Worm (Caenorhabditis elegans): ENCODE data around the gene gfrp-1.

gfrp-1 gene

ce11 chrIV:204998-205397 lies 1.6 kb downstream of the gfrp-1 start, which contains the start of gene coa-1:
coa-1 (plus strand) TSS chrIV:205298.
- no peak for TF ChIP-seq ztf-29 (GFP tag; IDR thresholded peaks at IDR 0.05)
- no peak for TF ChIP-seq med-1 (GFP tag; optimal IDR thresholded peaks at IDR 0.05; ENCODE audit: insufficient read depth)
- no peak for TF ChIP-seq T22C8.4 (GFP tag; IDR thresholded peaks at IDR 0.05)
- no peak for TF ChIP-seq klf-2 (GFP tag; conservative IDR thresholded peaks at IDR 0.05)
- TF ChIP-seq ztf-23 (GFP tag; IDR thresholded peaks at IDR 0.05), result no peak
- TF ChIP-seq cog-1 (tag; optimal IDR thresholded peaks at IDR 0.05), result no peak
- no peak for TF ChIP-seq flt-1 (GFP tag; IDR thresholded peaks at IDR 0.05)
- TF ChIP-seq ref-1 (GFP tag; conservative IDR thresholded peaks at IDR 0.05), result no peak
- TF ChIP-seq tab-1 (GFP tag; IDR thresholded peaks at IDR 0.05), result no peak

DNA sequence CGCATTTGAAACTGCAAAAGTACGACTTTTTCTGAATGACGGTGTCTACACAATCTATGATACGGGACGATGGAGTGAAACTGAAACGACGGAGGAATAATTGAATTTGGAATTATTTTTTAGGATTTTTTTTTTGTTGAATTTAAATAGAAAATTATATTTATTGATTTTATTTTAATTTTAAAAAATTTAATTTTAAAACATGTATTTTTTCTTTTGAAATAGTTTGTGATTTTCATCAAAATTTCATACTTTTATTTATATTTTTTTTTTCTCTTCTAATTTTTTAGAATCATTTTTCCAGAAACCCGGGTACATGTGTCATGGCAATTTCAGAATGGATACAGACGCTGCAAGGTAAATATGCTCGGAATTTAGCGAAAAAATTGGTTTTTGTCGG lies 4.5 kb downstream of the gfrp-1 start, which contains the start of gene Y38C1AA.1:
Gene Y38C1AA.1 (plus strand): TSS at position 301 of the 400 bp plus-strand sequence.
- no peak for TF ChIP-seq flt-1 (GFP tag; IDR thresholded peaks at IDR 0.05)
- no peak for TF ChIP-seq ztf-29 (GFP tag; IDR thresholded peaks at IDR 0.05)
- TF ChIP-seq tab-1 (GFP tag; IDR thresholded peaks at IDR 0.05), result no peak
- TF ChIP-seq ztf-23 (GFP tag; IDR thresholded peaks at IDR 0.05), result no peak
- TF ChIP-seq med-1 (GFP tag; optimal IDR thresholded peaks at IDR 0.05; ENCODE audit: insufficient read depth), result no peak
- TF ChIP-seq T22C8.4 (GFP tag; IDR thresholded peaks at IDR 0.05), result no peak
- TF ChIP-seq cog-1 (tag; optimal IDR thresholded peaks at IDR 0.05), result no peak
- no peak for TF ChIP-seq klf-2 (GFP tag; conservative IDR thresholded peaks at IDR 0.05)
- TF ChIP-seq ref-1 (GFP tag; conservative IDR thresholded peaks at IDR 0.05), result no peak

ce11 chrIV:210591-210990 lies 7.2 kb downstream of the gfrp-1 start:
- TF ChIP-seq cog-1 (tag; optimal IDR thresholded peaks at IDR 0.05) (peak; percentile 27), ztf-23 (GFP tag; IDR thresholded peaks at IDR 0.05) (no peak)

- TF ChIP-seq cog-1 (tag; optimal IDR thresholded peaks at IDR 0.05), result no peak
- TF ChIP-seq T22C8.4 (GFP tag; IDR thresholded peaks at IDR 0.05), result no peak
- TF ChIP-seq flt-1 (GFP tag; IDR thresholded peaks at IDR 0.05), result no peak
- TF ChIP-seq ztf-29 (GFP tag; IDR thresholded peaks at IDR 0.05), result no peak
- no peak for TF ChIP-seq ref-1 (GFP tag; conservative IDR thresholded peaks at IDR 0.05)
- no peak for TF ChIP-seq med-1 (GFP tag; optimal IDR thresholded peaks at IDR 0.05; ENCODE audit: insufficient read depth)
- TF ChIP-seq ztf-23 (GFP tag; IDR thresholded peaks at IDR 0.05), result no peak
These were observed 14.8 kb downstream of the gfrp-1 start, which contains the start of gene prdx-6 for ce11 chrIV:218252-218651. prdx-6 (plus strand) TSS chrIV:218552.

ce11 chrIV:231673-232072 lies 28.3 kb downstream of the gfrp-1 start, which contains the start of gene gtf-2H1:
gtf-2H1 (minus strand) TSS chrIV:231773.
- TF ChIP-seq cog-1 (tag; optimal IDR thresholded peaks at IDR 0.05), result no peak
- TF ChIP-seq ztf-29 (GFP tag; IDR thresholded peaks at IDR 0.05), result no peak
- no peak for TF ChIP-seq tab-1 (GFP tag; IDR thresholded peaks at IDR 0.05)
- no peak for TF ChIP-seq flt-1 (GFP tag; IDR thresholded peaks at IDR 0.05)
- TF ChIP-seq ztf-23 (GFP tag; IDR thresholded peaks at IDR 0.05), result no peak
- TF ChIP-seq ref-1 (GFP tag; conservative IDR thresholded peaks at IDR 0.05), result no peak

- TF ChIP-seq ztf-23 (GFP tag; IDR thresholded peaks at IDR 0.05) (no peak), med-1 (GFP tag; optimal IDR thresholded peaks at IDR 0.05; ENCODE audit: insufficient read depth) (no peak)
These were observed 32.7 kb downstream of the gfrp-1 start for ce11 chrIV:236138-236537.

- TF ChIP-seq T22C8.4 (GFP tag; IDR thresholded peaks at IDR 0.05) (no peak), cog-1 (tag; optimal IDR thresholded peaks at IDR 0.05) (no peak), klf-2 (GFP tag; conservative IDR thresholded peaks at IDR 0.05) (no peak), ref-1 (GFP tag; conservative IDR thresholded peaks at IDR 0.05) (no peak), ztf-29 (GFP tag; IDR thresholded peaks at IDR 0.05) (no peak), med-1 (GFP tag; optimal IDR thresholded peaks at IDR 0.05; ENCODE audit: insufficient read depth) (no peak)
These were observed 33.9 kb downstream of the gfrp-1 start, which contains the start of gene ints-13 for ce11 chrIV:237350-237749. ints-13 (minus strand) TSS chrIV:237450.

DNA sequence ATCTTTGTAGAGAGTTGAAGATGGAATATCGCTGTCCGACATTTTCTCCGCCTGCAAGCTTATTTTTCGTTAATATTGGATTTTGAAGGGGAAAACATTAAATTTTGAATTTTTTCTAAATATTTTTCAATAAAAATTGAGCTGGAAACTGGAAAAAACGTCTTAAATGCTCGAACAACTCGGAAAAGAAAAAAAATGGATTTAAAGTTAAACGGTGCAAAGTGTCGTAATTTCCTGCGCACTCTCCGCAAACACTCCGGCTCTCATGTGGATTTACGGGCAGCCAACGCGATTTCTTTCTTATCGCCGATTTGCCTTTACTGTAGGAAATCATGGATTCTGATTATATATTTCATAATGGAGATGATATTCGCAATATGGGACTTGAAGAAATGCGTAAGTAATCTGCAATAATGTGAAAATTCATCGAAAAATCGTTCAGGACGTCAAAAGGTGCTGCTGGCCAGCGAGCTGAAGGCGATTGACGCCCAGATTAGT lies 36.9 kb downstream of the gfrp-1 start, which contains the start of the genes fnta-1 and cogc-8:
Gene fnta-1 (minus strand): TSS at position 51 of the 498 bp plus-strand sequence.
Gene cogc-8 (plus strand): TSS at position 195 of the 498 bp plus-strand sequence.
- no peak for TF ChIP-seq flt-1 (GFP tag; IDR thresholded peaks at IDR 0.05)
- no peak for TF ChIP-seq klf-2 (GFP tag; conservative IDR thresholded peaks at IDR 0.05)
- no peak for TF ChIP-seq tab-1 (GFP tag; IDR thresholded peaks at IDR 0.05)
- TF ChIP-seq cog-1 (tag; optimal IDR thresholded peaks at IDR 0.05), result no peak
- TF ChIP-seq med-1 (GFP tag; optimal IDR thresholded peaks at IDR 0.05; ENCODE audit: insufficient read depth), result no peak
- TF ChIP-seq ref-1 (GFP tag; conservative IDR thresholded peaks at IDR 0.05), result no peak
- no peak for TF ChIP-seq T22C8.4 (GFP tag; IDR thresholded peaks at IDR 0.05)
- TF ChIP-seq ztf-23 (GFP tag; IDR thresholded peaks at IDR 0.05), result no peak
- TF ChIP-seq ztf-29 (GFP tag; IDR thresholded peaks at IDR 0.05), result no peak

ce11 chrIV:244278-244677 lies 40.9 kb downstream of the gfrp-1 start:
- TF ChIP-seq tab-1 (GFP tag; IDR thresholded peaks at IDR 0.05) (no peak), ref-1 (GFP tag; conservative IDR thresholded peaks at IDR 0.05) (no peak), ztf-29 (GFP tag; IDR thresholded peaks at IDR 0.05) (no peak), flt-1 (GFP tag; IDR thresholded peaks at IDR 0.05) (no peak), klf-2 (GFP tag; conservative IDR thresholded peaks at IDR 0.05) (no peak), ztf-23 (GFP tag; IDR thresholded peaks at IDR 0.05) (no peak), med-1 (GFP tag; optimal IDR thresholded peaks at IDR 0.05; ENCODE audit: insufficient read depth) (no peak), cog-1 (tag; optimal IDR thresholded peaks at IDR 0.05) (no peak), T22C8.4 (GFP tag; IDR thresholded peaks at IDR 0.05) (no peak)

- TF ChIP-seq med-1 (GFP tag; optimal IDR thresholded peaks at IDR 0.05; ENCODE audit: insufficient read depth), result no peak
- no peak for TF ChIP-seq klf-2 (GFP tag; conservative IDR thresholded peaks at IDR 0.05)
- TF ChIP-seq ref-1 (GFP tag; conservative IDR thresholded peaks at IDR 0.05), result no peak
- TF ChIP-seq ztf-23 (GFP tag; IDR thresholded peaks at IDR 0.05), result no peak
- no peak for TF ChIP-seq T22C8.4 (GFP tag; IDR thresholded peaks at IDR 0.05)
These were observed 41.4 kb downstream of the gfrp-1 start, which contains the start of gene aass-1 for ce11 chrIV:244843-245242. aass-1 (plus strand) TSS chrIV:245143.

All from whole organism, midembryonic.